Worm (Caenorhabditis elegans) whole organism, L3 larva: ENCODE measurements around the gene F20B6.9.

Experiments used
- elt-2 ChIP-seq: sonication (generic microtip); optimal IDR thresholded peaks from 2 replicates; lab custom pipeline; 2016; ENCODE audit warnings: missing genetic modification reagents, mild to moderate bottlenecking, missing genetic modification characterization, missing compliant biosample characterization
- jun-1 ChIP-seq: fragments of 150-350 bp; optimal IDR thresholded peaks from 2 replicates; lab custom pipeline; 2014; ENCODE audit warnings: missing biosample characterization, missing genetic modification reagents, missing genetic modification characterization
- lin-39 ChIP-seq: fragments of 150-350 bp; optimal IDR thresholded peaks from 2 replicates; lab custom pipeline; 2018; ENCODE audit warnings: missing biosample characterization, missing genetic modification reagents, missing genetic modification characterization
- nhr-12 ChIP-seq: fragments of 150-350 bp; optimal IDR thresholded peaks from 2 replicates; lab custom pipeline; 2014; ENCODE audit warnings: missing biosample characterization, missing genetic modification characterization
- nhr-237 ChIP-seq: fragments of 150-350 bp; optimal IDR thresholded peaks from 2 replicates; lab custom pipeline; 2014; ENCODE audit warnings: missing biosample characterization, missing genetic modification characterization

- TF ChIP-seq nhr-237 (tag; lab: Kevin White, UChicago) = no peak
- TF ChIP-seq elt-2 (tag; lab: Kevin White, UChicago) = peak; percentile 5
- no peak for TF ChIP-seq lin-39 (tag; lab: Kevin White, UChicago)
- peak; percentile 48 for TF ChIP-seq jun-1 (tag; lab: Kevin White, UChicago)
- no peak for TF ChIP-seq nhr-12 (tag; lab: Kevin White, UChicago)
Measured at ce11 chrX:4208495-4208894, 1.2 kb upstream of the F20B6.9 start.
